Worm (Caenorhabditis elegans) whole organism, early embryonic: Measurements from ENCODE around the gene M03C11.1.

ENCODE experiments used
- B0310.2 ChIP-seq: sonication (generic microtip); optimal IDR thresholded peaks from 2 replicates; lab custom pipeline; 2016; ENCODE audit warnings: mild to moderate bottlenecking, missing genetic modification characterization, missing compliant biosample characterization
- ama-1 ChIP-seq: fragments of 150-350 bp; optimal IDR thresholded peaks from 2 replicates; lab custom pipeline; 2014
- hmbx-1 ChIP-seq: sonication (generic microtip); optimal IDR thresholded peaks from 2 replicates; lab custom pipeline; 2016; ENCODE audit warnings: mild to moderate bottlenecking, missing genetic modification characterization, missing compliant biosample characterization
- hnd-1 ChIP-seq: sonication (generic microtip); optimal IDR thresholded peaks from 2 replicates; lab custom pipeline; 2016; ENCODE audit warnings: missing genetic modification characterization, missing compliant biosample characterization
- scrt-1 ChIP-seq: fragments of 200-800 bp; sonication (Bioruptor generic); IDR thresholded peaks from 2 replicates; pipeline ENCODE4 v1.3.6; 2022; ENCODE audit warnings: missing genetic modification characterization, missing compliant biosample characterization

DNA sequence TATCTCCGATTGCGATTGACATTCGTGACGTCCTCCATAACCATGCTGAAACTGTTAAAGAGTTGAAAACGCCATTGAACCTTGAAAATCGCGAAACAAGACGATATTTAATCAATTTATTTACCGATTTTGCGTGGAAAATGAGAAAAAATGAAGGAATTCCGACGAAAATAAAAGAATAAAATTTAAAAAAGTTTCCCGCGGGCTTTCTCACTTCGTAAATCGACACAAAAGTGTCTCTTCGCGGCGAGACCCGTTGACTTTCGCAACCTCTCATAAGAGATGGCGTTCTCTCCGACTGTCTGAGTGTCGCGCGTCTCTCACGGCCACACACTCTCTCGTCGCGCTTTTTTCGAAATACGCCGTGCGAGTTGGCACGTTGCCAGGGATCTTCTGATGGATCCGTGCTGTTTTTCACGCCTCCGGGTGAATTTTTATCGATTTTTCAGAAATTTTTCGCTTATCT, 11.3 kb upstream of the M03C11.1 start, which contains the start of gene hat-1:
- no peak for TF ChIP-seq hnd-1 (tag; lab: Kevin White, UChicago)
- TF ChIP-seq scrt-1 (GFP tag; lab: Robert Waterston, UW), result no peak
- no peak for TF ChIP-seq hmbx-1 (tag; lab: Kevin White, UChicago)
- TF ChIP-seq ama-1 (lab: Kevin White, UChicago), result no peak
- no peak for TF ChIP-seq B0310.2
